Fruit fly (Drosophila melanogaster) whole organism, prepupa: ENCODE measurements around the gene CG34107.

Source experiments
- CG10631 ChIP-seq: fragments of 200-800 bp; sonication (Bioruptor generic); optimal IDR thresholded peaks from 2 replicates; lab custom pipeline; 2016; ENCODE audit warnings: missing biosample characterization, missing genetic modification characterization
- CG11294 ChIP-seq: fragments of 200-800 bp; sonication (Bioruptor generic); IDR thresholded peaks from 2 replicates; pipeline ENCODE4 v1.3.6; 2022; ENCODE audit warnings: missing biosample characterization, missing genetic modification characterization
- CG11902 ChIP-seq: fragments of 200-800 bp; sonication (Bioruptor generic); optimal IDR thresholded peaks from 3 replicates; lab custom pipeline; 2016; ENCODE audit warnings: missing biosample characterization, missing genetic modification characterization
- CG15336 ChIP-seq: fragments of 200-800 bp; sonication (Bioruptor generic); IDR thresholded peaks from 2 replicates; pipeline ENCODE4 v1.3.6; 2022; ENCODE audit warnings: missing biosample characterization, missing genetic modification characterization
- CG16779 ChIP-seq: fragments of 200-800 bp; sonication (Bioruptor generic); optimal IDR thresholded peaks from 3 replicates; lab custom pipeline; 2017; ENCODE audit warnings: missing biosample characterization, mild to moderate bottlenecking, missing genetic modification characterization
- CG31627 ChIP-seq: fragments of 200-800 bp; sonication (Bioruptor generic); optimal IDR thresholded peaks from 3 replicates; lab custom pipeline; 2016; ENCODE audit warnings: missing biosample characterization, missing genetic modification characterization
- CG32006 ChIP-seq: fragments of 200-800 bp; sonication (Bioruptor generic); optimal IDR thresholded peaks from 3 replicates; lab custom pipeline; 2017; ENCODE audit warnings: missing biosample characterization, mild to moderate bottlenecking, missing genetic modification characterization
- CG4318 ChIP-seq: fragments of 200-800 bp; sonication (Bioruptor generic); optimal IDR thresholded peaks from 3 replicates; lab custom pipeline; 2017; ENCODE audit warnings: missing biosample characterization, mild to moderate bottlenecking, missing genetic modification characterization
- CG6163 ChIP-seq: fragments of 200-800 bp; sonication (Bioruptor generic); IDR thresholded peaks from 3 replicates; pipeline ENCODE4 v1.3.6; 2022; ENCODE audit warnings: missing biosample characterization, missing genetic modification characterization
- CG6808 ChIP-seq: fragments of 200-800 bp; sonication (Bioruptor generic); optimal IDR thresholded peaks from 3 replicates; lab custom pipeline; 2017; ENCODE audit warnings: missing biosample characterization, missing genetic modification characterization, mild to moderate bottlenecking, moderate library complexity, missing genetic modification reagents
- CG7368 ChIP-seq: fragments of 200-800 bp; sonication (Bioruptor generic); optimal IDR thresholded peaks from 3 replicates; lab custom pipeline; 2016; ENCODE audit warnings: missing biosample characterization, missing genetic modification characterization
- CG8119 ChIP-seq: fragments of 200-800 bp; sonication (Bioruptor generic); IDR thresholded peaks from 3 replicates; pipeline ENCODE4 v1.3.6; 2022; ENCODE audit warnings: missing biosample characterization, missing genetic modification characterization
- CG8632 ChIP-seq: fragments of 200-800 bp; sonication (Bioruptor generic); optimal IDR thresholded peaks from 3 replicates; lab custom pipeline; 2016; ENCODE audit warnings: missing biosample characterization, missing genetic modification characterization
- Eip75B ChIP-seq: fragments of 200-800 bp; sonication (Bioruptor generic); optimal IDR thresholded peaks from 3 replicates; lab custom pipeline; 2016; ENCODE audit warnings: missing biosample characterization, missing genetic modification characterization
- Eip78C ChIP-seq: fragments of 200-800 bp; sonication (Bioruptor generic); peaks from one replicate; lab custom pipeline; 2016; ENCODE audit warnings: missing biosample characterization, missing genetic modification characterization
- Eip93F ChIP-seq: fragments of 200-800 bp; sonication (Bioruptor generic); optimal IDR thresholded peaks from 2 replicates; lab custom pipeline; 2016; ENCODE audit warnings: missing biosample characterization, mild to moderate bottlenecking, missing genetic modification characterization
- Ets96B ChIP-seq: fragments of 200-800 bp; optimal IDR thresholded peaks from 2 replicates; lab custom pipeline; 2019; ENCODE audit warnings: missing biosample characterization, mild to moderate bottlenecking, missing genetic modification characterization, moderate library complexity
- Gug ChIP-seq: fragments of 200-800 bp; sonication (Bioruptor generic); IDR thresholded peaks from 2 replicates; pipeline ENCODE4 v1.3.6; 2022; ENCODE audit warnings: missing biosample characterization, missing genetic modification characterization
- Hr39 ChIP-seq: fragments of 200-800 bp; sonication (Bioruptor generic); optimal IDR thresholded peaks from 2 replicates; lab custom pipeline; 2016; ENCODE audit warnings: missing biosample characterization, missing genetic modification characterization
- Hr4 ChIP-seq: fragments of 200-800 bp; sonication (Bioruptor generic); optimal IDR thresholded peaks from 3 replicates; lab custom pipeline; 2016; ENCODE audit warnings: missing biosample characterization, missing genetic modification characterization
- Lpt ChIP-seq: fragments of 200-800 bp; sonication (Bioruptor generic); optimal IDR thresholded peaks from 3 replicates; lab custom pipeline; 2016; ENCODE audit warnings: missing biosample characterization, missing genetic modification characterization
- Met ChIP-seq: fragments of 200-800 bp; sonication (Bioruptor generic); optimal IDR thresholded peaks from 3 replicates; lab custom pipeline; 2016; ENCODE audit warnings: missing biosample characterization, missing genetic modification characterization
- OdsH ChIP-seq: fragments of 200-800 bp; sonication (Bioruptor generic); optimal IDR thresholded peaks from 3 replicates; lab custom pipeline; 2016; ENCODE audit warnings: missing biosample characterization, missing genetic modification characterization
- Sox102F ChIP-seq: fragments of 200-800 bp; sonication (Bioruptor generic); optimal IDR thresholded peaks from 2 replicates; lab custom pipeline; 2016; ENCODE audit warnings: missing biosample characterization, mild to moderate bottlenecking, missing genetic modification characterization
- Sox14 ChIP-seq: fragments of 200-800 bp; sonication (Bioruptor generic); optimal IDR thresholded peaks from 3 replicates; lab custom pipeline; 2016; ENCODE audit warnings: missing biosample characterization, missing genetic modification characterization
- Sox15 ChIP-seq: fragments of 200-800 bp; sonication (Bioruptor generic); optimal IDR thresholded peaks from 3 replicates; lab custom pipeline; 2016; ENCODE audit warnings: missing biosample characterization, missing genetic modification characterization
- achi ChIP-seq: fragments of 200-800 bp; sonication (Bioruptor generic); optimal IDR thresholded peaks from 3 replicates; lab custom pipeline; 2016; ENCODE audit warnings: missing biosample characterization, missing genetic modification characterization
- acj6 ChIP-seq: fragments of 200-800 bp; sonication (Bioruptor generic); optimal IDR thresholded peaks from 3 replicates; lab custom pipeline; 2016; ENCODE audit warnings: missing biosample characterization, missing genetic modification characterization
- cyc ChIP-seq: fragments of 200-800 bp; sonication (Bioruptor generic); optimal IDR thresholded peaks from 3 replicates; lab custom pipeline; 2016; ENCODE audit warnings: missing biosample characterization, missing genetic modification characterization
- dac ChIP-seq: fragments of 200-800 bp; sonication (Bioruptor generic); optimal IDR thresholded peaks from 2 replicates; lab custom pipeline; 2017; ENCODE audit warnings: missing biosample characterization, mild to moderate bottlenecking, missing genetic modification characterization
- esn ChIP-seq: fragments of 200-800 bp; sonication (Bioruptor generic); optimal IDR thresholded peaks from 2 replicates; lab custom pipeline; 2016; ENCODE audit warnings: missing biosample characterization, mild to moderate bottlenecking, missing genetic modification characterization, moderate library complexity
- fd59A ChIP-seq: fragments of 200-800 bp; sonication (Bioruptor generic); optimal IDR thresholded peaks from 2 replicates; lab custom pipeline; 2017; ENCODE audit warnings: missing biosample characterization, mild to moderate bottlenecking, missing genetic modification characterization, missing genetic modification reagents
- fd85E ChIP-seq: fragments of 200-800 bp; sonication (Bioruptor generic); optimal IDR thresholded peaks from 3 replicates; lab custom pipeline; 2016; ENCODE audit warnings: missing biosample characterization, missing genetic modification characterization
- lz ChIP-seq: fragments of 200-800 bp; sonication (Bioruptor generic); optimal IDR thresholded peaks from 3 replicates; lab custom pipeline; 2016; ENCODE audit warnings: missing biosample characterization, missing genetic modification characterization
- net ChIP-seq: fragments of 200-800 bp; sonication (Bioruptor generic); optimal IDR thresholded peaks from 3 replicates; lab custom pipeline; 2016; ENCODE audit warnings: missing biosample characterization, missing genetic modification characterization
- pdm3 ChIP-seq: fragments of 200-800 bp; sonication (Bioruptor generic); optimal IDR thresholded peaks from 3 replicates; lab custom pipeline; 2016; ENCODE audit warnings: missing biosample characterization, missing genetic modification characterization
- salr ChIP-seq, 2 experiments: fragments of 200-800 bp; sonication (Bioruptor generic); optimal IDR thresholded peaks; 3 replicates each; lab custom pipeline; 2016 to 2018; ENCODE audit warnings: missing biosample characterization in 2 of 2, missing genetic modification characterization in 2 of 2, mild to moderate bottlenecking in 1 of 2
- ss ChIP-seq, 2 experiments: fragments of 200-800 bp; sonication (Bioruptor generic); optimal IDR thresholded peaks; 2 replicates in 1 of 2; 3 replicates in 1 of 2; lab custom pipeline; 2017 to 2018; ENCODE audit warnings: mild to moderate bottlenecking in 2 of 2, missing biosample characterization in 2 of 2, missing genetic modification characterization in 2 of 2, moderate library complexity in 1 of 2
- svp ChIP-seq: fragments of 200-800 bp; sonication (Bioruptor generic); peaks from one replicate; lab custom pipeline; 2016; ENCODE audit warnings: missing biosample characterization, missing genetic modification characterization
- topi ChIP-seq: fragments of 200-800 bp; sonication (Bioruptor generic); optimal IDR thresholded peaks from 3 replicates; lab custom pipeline; 2016; ENCODE audit warnings: missing biosample characterization, missing genetic modification characterization

Gene CG34107

DNA sequence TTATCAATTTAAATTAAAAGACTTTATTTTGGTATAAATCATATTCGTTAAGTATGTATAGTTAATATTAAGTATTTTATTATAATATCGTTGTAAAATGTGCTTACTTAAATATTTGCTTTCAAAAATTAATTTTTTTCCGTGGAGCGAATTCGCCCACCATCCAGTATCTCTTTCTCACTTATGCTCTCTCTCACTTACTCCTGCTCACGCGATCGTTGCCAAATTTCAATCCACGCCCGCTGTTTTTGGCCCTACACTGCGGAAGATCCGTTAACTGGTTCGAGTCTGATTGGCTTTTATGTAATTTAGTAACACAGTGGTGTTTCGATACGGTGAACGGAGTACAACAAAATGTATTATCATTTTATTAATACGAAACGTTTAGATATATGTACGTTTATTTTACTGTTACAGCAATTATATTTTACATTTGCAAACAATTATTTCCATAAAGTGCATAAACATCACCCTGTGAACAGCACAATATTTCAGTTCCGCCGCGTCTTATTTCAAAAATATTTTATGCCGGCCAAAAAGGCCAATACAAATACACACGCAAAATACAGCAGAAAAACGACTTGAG is 40.9 kb downstream of the CG34107 start (continued):
- peak; percentile 74 for TF ChIP-seq Sox102F (GFP tag; lab: Kevin White, UChicago)
- TF ChIP-seq acj6 (GFP tag; lab: Kevin White, UChicago) = peak; percentile 76
- TF ChIP-seq CG4318 = peak; percentile 9
- TF ChIP-seq OdsH (GFP tag; lab: Kevin White, UChicago) = peak; percentile 56
- peak; percentile 76 for TF ChIP-seq Met
- peak; percentile 70 for TF ChIP-seq cyc (GFP tag; lab: Kevin White, UChicago)
- peak; percentile 64 for TF ChIP-seq CG8632 (GFP tag; lab: Kevin White, UChicago)
- TF ChIP-seq fd59A (GFP tag; lab: Kevin White, UChicago) = peak; percentile 20
- TF ChIP-seq Sox15 (GFP tag; lab: Kevin White, UChicago) = peak; percentile 19
- TF ChIP-seq, all 60 proteins: peak for 48

- TF ChIP-seq CG10631 (GFP tag; lab: Kevin White, UChicago) = no peak
- peak; percentile 17 for TF ChIP-seq CG31627 (GFP tag; lab: Kevin White, UChicago)
- TF ChIP-seq Met = no peak
- TF ChIP-seq CG32006 (GFP tag; lab: Kevin White, UChicago) = peak; percentile 49
- peak; percentile 25; the same call in 1 of the 2 replicates for TF ChIP-seq CG11294 (GFP tag; lab: Robert Waterston, UW)
- no peak for TF ChIP-seq achi (GFP tag; lab: Kevin White, UChicago)
- peak; percentile 60 for TF ChIP-seq svp (GFP tag; lab: Kevin White, UChicago)
- no peak for TF ChIP-seq topi (GFP tag; lab: Kevin White, UChicago)
- TF ChIP-seq Hr39 (GFP tag; lab: Kevin White, UChicago) = peak; percentile 1
- TF ChIP-seq net (GFP tag; lab: Kevin White, UChicago) = peak; percentile 25
- TF ChIP-seq Ets96B (tag; lab: Kevin White, UChicago) = no peak
- TF ChIP-seq CG15336 (GFP tag; lab: Robert Waterston, UW) = 0 out of 2 replicates have a peak, but pooled peaks have one; percentile 18
- TF ChIP-seq fd85E (GFP tag; lab: Kevin White, UChicago) = no peak
- TF ChIP-seq esn (GFP tag; lab: Kevin White, UChicago) = no peak
- peak; percentile 22 for TF ChIP-seq OdsH (GFP tag; lab: Kevin White, UChicago)
- TF ChIP-seq Eip75B (GFP tag; lab: Kevin White, UChicago) = peak; percentile 8
- TF ChIP-seq CG8119 = peak; percentile 29; the same call in 1 of the 3 replicates
- TF ChIP-seq Eip93F = no peak
- TF ChIP-seq Sox14 = peak; percentile 0
- TF ChIP-seq CG6163 (GFP tag; lab: Robert Waterston, UW) = peak; percentile 42; the same call in 2 of the 3 replicates
- peak; percentile 35 for TF ChIP-seq Hr4 (GFP tag; lab: Kevin White, UChicago)
- peak; percentile 37 for TF ChIP-seq Eip78C (GFP tag; lab: Kevin White, UChicago)
Measured at dm6 chr3R:10266624-10267492, 42.1 kb downstream of the CG34107 start.

- TF ChIP-seq salr (GFP tag; optimal IDR thresholded peaks at IDR 0.05; lab: Kevin White, UChicago) (peak in 1 of 2 experiments; percentile 82), fd85E (GFP tag; lab: Kevin White, UChicago) (peak; percentile 8), CG16779 (tag; lab: Kevin White, UChicago) (peak; percentile 71), acj6 (GFP tag; lab: Kevin White, UChicago) (peak; percentile 84), pdm3 (GFP tag; lab: Kevin White, UChicago) (peak; percentile 87), achi (GFP tag; lab: Kevin White, UChicago) (peak; percentile 78), Eip78C (GFP tag; lab: Kevin White, UChicago) (peak; percentile 95), CG31627 (GFP tag; lab: Kevin White, UChicago) (peak; percentile 95), Sox15 (GFP tag; lab: Kevin White, UChicago) (peak; percentile 79), CG6163 (GFP tag; lab: Robert Waterston, UW) (no peak), CG8119 (peak; percentile 92), CG6808 (peak; percentile 30), esn (GFP tag; lab: Kevin White, UChicago) (peak; percentile 94), ss (GFP tag; optimal IDR thresholded peaks at IDR 0.05; lab: Kevin White, UChicago) (peak in 1 of 2 experiments; percentile 31), OdsH (GFP tag; lab: Kevin White, UChicago) (peak; percentile 87), Eip75B (GFP tag; lab: Kevin White, UChicago) (peak; percentile 83), CG8632 (GFP tag; lab: Kevin White, UChicago) (peak; percentile 75), Lpt (GFP tag; lab: Kevin White, UChicago) (peak; percentile 80), lz (GFP tag; lab: Kevin White, UChicago) (peak; percentile 94), CG11902 (GFP tag; lab: Kevin White, UChicago) (peak; percentile 83), CG7368 (GFP tag; lab: Kevin White, UChicago) (peak; percentile 59), Gug (peak; percentile 73), CG4318 (peak; percentile 87), dac (peak; percentile 73), Met (peak; percentile 93), topi (GFP tag; lab: Kevin White, UChicago) (peak; percentile 95), Hr4 (GFP tag; lab: Kevin White, UChicago) (peak; percentile 95), CG32006 (GFP tag; lab: Kevin White, UChicago) (peak; percentile 93)
Measured at dm6 chr3R:10268101-10268864, 43.6 kb downstream of the CG34107 start.
